Fruit fly (Drosophila melanogaster) whole organism, embryonic: ENCODE results near the gene Syx8.
A peak's percentile ranks its signal among the peaks of the same experiment; 100 is the strongest.

Experiments used
- Aef1 ChIP-seq: fragments of 200-800 bp; sonication (Bioruptor generic); IDR thresholded peaks from 3 replicates; pipeline ENCODE4 v1.3.6; 2022; ENCODE audit warnings: missing biosample characterization, missing genetic modification characterization
- CG10209 ChIP-seq: fragments of 200-800 bp; sonication (Bioruptor generic); optimal IDR thresholded peaks from 3 replicates; lab custom pipeline; 2017; ENCODE audit warnings: missing biosample characterization, mild to moderate bottlenecking, missing genetic modification characterization, missing genetic modification reagents
- CG10267 ChIP-seq: fragments of 200-800 bp; sonication (Bioruptor generic); optimal IDR thresholded peaks from 2 replicates; lab custom pipeline; 2018; ENCODE audit warnings: missing biosample characterization, mild to moderate bottlenecking, missing genetic modification characterization, moderate library complexity
- CG10462 ChIP-seq: fragments of 200-800 bp; sonication (Bioruptor generic); optimal IDR thresholded peaks from 2 replicates; lab custom pipeline; 2016; ENCODE audit warnings: missing biosample characterization, missing genetic modification characterization
- CG10654 ChIP-seq: fragments of 200-800 bp; sonication (Bioruptor generic); optimal IDR thresholded peaks from 2 replicates; lab custom pipeline; 2016; ENCODE audit warnings: missing biosample characterization, missing genetic modification characterization
- CG11085 ChIP-seq: fragments of 200-800 bp; sonication (Bioruptor generic); IDR thresholded peaks from 2 replicates; pipeline ENCODE4 v1.3.6; 2022; ENCODE audit warnings: missing biosample characterization, missing genetic modification characterization
- CG11456 ChIP-seq: fragments of 200-800 bp; sonication (Bioruptor generic); IDR thresholded peaks from 3 replicates; pipeline ENCODE4 v1.3.6; 2022; ENCODE audit warnings: missing biosample characterization, missing genetic modification characterization
- CG11695 ChIP-seq: fragments of 200-800 bp; sonication (Bioruptor generic); IDR thresholded peaks from 3 replicates; pipeline ENCODE4 v1.3.6; 2022; ENCODE audit warnings: missing biosample characterization, missing genetic modification characterization
- CG12155 ChIP-seq: fragments of 200-800 bp; sonication (Bioruptor generic); optimal IDR thresholded peaks from 3 replicates; lab custom pipeline; 2016; ENCODE audit warnings: missing biosample characterization, missing genetic modification characterization
- CG13123 ChIP-seq: fragments of 200-800 bp; sonication (Bioruptor generic); optimal IDR thresholded peaks from 2 replicates; lab custom pipeline; 2016; ENCODE audit warnings: missing biosample characterization, missing genetic modification characterization
- CG13894 ChIP-seq: fragments of 200-800 bp; sonication (Bioruptor generic); optimal IDR thresholded peaks from 3 replicates; lab custom pipeline; 2018; ENCODE audit warnings: missing biosample characterization, mild to moderate bottlenecking, missing genetic modification characterization, moderate library complexity
- CG14965 ChIP-seq: fragments of 200-800 bp; sonication (Bioruptor generic); optimal IDR thresholded peaks from 2 replicates; lab custom pipeline; 2016; ENCODE audit warnings: missing biosample characterization, missing genetic modification characterization, borderline replicate concordance
- CG15011 ChIP-seq: fragments of 200-800 bp; sonication (Bioruptor generic); optimal IDR thresholded peaks from 3 replicates; lab custom pipeline; 2018; ENCODE audit warnings: missing biosample characterization, mild to moderate bottlenecking, missing genetic modification characterization
- CG15073 ChIP-seq: fragments of 200-800 bp; sonication (Bioruptor generic); optimal IDR thresholded peaks from 2 replicates; lab custom pipeline; 2016; ENCODE audit warnings: missing biosample characterization, missing genetic modification characterization
- CG1602 ChIP-seq: fragments of 200-800 bp; sonication (Bioruptor generic); optimal IDR thresholded peaks from 3 replicates; lab custom pipeline; 2016; ENCODE audit warnings: missing biosample characterization, missing genetic modification characterization
- CG17359 ChIP-seq: fragments of 200-800 bp; sonication (Bioruptor generic); optimal IDR thresholded peaks from 3 replicates; lab custom pipeline; 2018; ENCODE audit warnings: missing biosample characterization, mild to moderate bottlenecking, missing genetic modification characterization, moderate library complexity
- CG18262 ChIP-seq: fragments of 200-800 bp; optimal IDR thresholded peaks from 3 replicates; lab custom pipeline; 2019; ENCODE audit warnings: missing biosample characterization, mild to moderate bottlenecking, missing genetic modification characterization, moderate library complexity
- CG18599 ChIP-seq: fragments of 200-800 bp; sonication (Bioruptor generic); optimal IDR thresholded peaks from 3 replicates; lab custom pipeline; 2017; ENCODE audit warnings: missing biosample characterization, missing genetic modification characterization, mild to moderate bottlenecking, moderate library complexity, missing genetic modification reagents
- CG2116 ChIP-seq: fragments of 200-800 bp; sonication (Bioruptor generic); optimal IDR thresholded peaks from 3 replicates; lab custom pipeline; 2018; ENCODE audit warnings: missing biosample characterization, mild to moderate bottlenecking, missing genetic modification characterization
- CG31365 ChIP-seq: fragments of 200-800 bp; sonication (Bioruptor generic); optimal IDR thresholded peaks from 2 replicates; lab custom pipeline; 2018; ENCODE audit warnings: missing biosample characterization, mild to moderate bottlenecking, missing genetic modification characterization
- CG3838 ChIP-seq: fragments of 200-800 bp; sonication (Bioruptor generic); optimal IDR thresholded peaks from 3 replicates; lab custom pipeline; 2016; ENCODE audit warnings: missing biosample characterization, missing genetic modification characterization
- CG3995 ChIP-seq: fragments of 200-800 bp; sonication (Bioruptor generic); optimal IDR thresholded peaks from 3 replicates; lab custom pipeline; 2016; ENCODE audit warnings: missing biosample characterization, missing genetic modification characterization
- CG4328 ChIP-seq: fragments of 200-800 bp; sonication (Bioruptor generic); optimal IDR thresholded peaks from 3 replicates; lab custom pipeline; 2017; ENCODE audit warnings: missing biosample characterization, missing genetic modification reagents, missing genetic modification characterization
- CG7372 ChIP-seq: fragments of 200-800 bp; sonication (Bioruptor generic); IDR thresholded peaks from 2 replicates; pipeline ENCODE4 v1.3.6; 2022; ENCODE audit warnings: missing biosample characterization, missing genetic modification characterization
- CG9609 ChIP-seq: fragments of 200-800 bp; sonication (Bioruptor generic); optimal IDR thresholded peaks from 3 replicates; lab custom pipeline; 2016; ENCODE audit warnings: missing biosample characterization, missing genetic modification characterization
- Chrac-16 ChIP-seq: fragments of 200-800 bp; sonication (Bioruptor generic); optimal IDR thresholded peaks from 3 replicates; lab custom pipeline; 2016; ENCODE audit warnings: missing biosample characterization, missing genetic modification characterization
- D ChIP-seq, 2 experiments: fragments of 200-800 bp in 1 of 2; fragments of >200 bp in 1 of 2; sonication (Bioruptor generic) in 1 of 2; optimal IDR thresholded peaks; 2 replicates in 1 of 2; 3 replicates in 1 of 2; lab custom pipeline; 2017; ENCODE audit warnings: mild to moderate bottlenecking in 1 of 2, missing biosample characterization in 1 of 2, missing genetic modification characterization in 1 of 2, missing genetic modification reagents in 1 of 2
- D19A ChIP-seq: fragments of 200-800 bp; optimal IDR thresholded peaks from 3 replicates; lab custom pipeline; 2019; ENCODE audit warnings: missing biosample characterization, mild to moderate bottlenecking, missing genetic modification characterization, moderate library complexity
- Dref ChIP-seq: fragments of 200-800 bp; sonication (Bioruptor generic); IDR thresholded peaks from 2 replicates; pipeline ENCODE4 v1.3.6; 2022; ENCODE audit warnings: missing biosample characterization, missing genetic modification characterization
- ERR ChIP-seq: fragments of 200-800 bp; sonication (Bioruptor generic); optimal IDR thresholded peaks from 2 replicates; lab custom pipeline; 2016; ENCODE audit warnings: missing biosample characterization, missing genetic modification characterization
- Hr3 ChIP-seq: fragments of 200-800 bp; sonication (Bioruptor generic); optimal IDR thresholded peaks from 3 replicates; lab custom pipeline; 2016; ENCODE audit warnings: missing biosample characterization, missing genetic modification characterization
- MTF-1 ChIP-seq: fragments of 200-800 bp; sonication (Bioruptor generic); optimal IDR thresholded peaks from 2 replicates; lab custom pipeline; 2018; ENCODE audit warnings: missing biosample characterization, mild to moderate bottlenecking, missing genetic modification characterization, borderline replicate concordance
- Sox102F ChIP-seq: fragments of 200-800 bp; sonication (Bioruptor generic); optimal IDR thresholded peaks from 2 replicates; lab custom pipeline; 2018; ENCODE audit warnings: missing biosample characterization, mild to moderate bottlenecking, missing genetic modification characterization, moderate library complexity
- Ssrp ChIP-seq: fragments of 200-800 bp; sonication (Bioruptor generic); optimal IDR thresholded peaks from 2 replicates; lab custom pipeline; 2018; ENCODE audit warnings: missing biosample characterization, mild to moderate bottlenecking, missing genetic modification characterization, moderate library complexity
- TFAM ChIP-seq: fragments of 200-800 bp; sonication (Bioruptor generic); optimal IDR thresholded peaks from 2 replicates; lab custom pipeline; 2017; ENCODE audit warnings: missing biosample characterization, missing genetic modification characterization, inconsistent platforms
- Vsx1 ChIP-seq: fragments of 200-800 bp; sonication (Bioruptor generic); optimal IDR thresholded peaks from 2 replicates; lab custom pipeline; 2017; ENCODE audit warnings: missing biosample characterization, mild to moderate bottlenecking, missing genetic modification characterization, missing genetic modification reagents
- aop ChIP-seq: fragments of 200-800 bp; sonication (Bioruptor generic); IDR thresholded peaks from 2 replicates; pipeline ENCODE4 v1.3.6; 2022; ENCODE audit warnings: missing biosample characterization, missing genetic modification characterization
- ap ChIP-seq: fragments of 200-800 bp; sonication (Bioruptor generic); IDR thresholded peaks from 2 replicates; pipeline ENCODE4 v1.3.6; 2022; ENCODE audit warnings: missing biosample characterization, missing genetic modification characterization
- ara ChIP-seq: fragments of 200-800 bp; sonication (Bioruptor generic); IDR thresholded peaks from 2 replicates; pipeline ENCODE4 v1.3.6; 2022; ENCODE audit warnings: missing biosample characterization, missing genetic modification characterization
- chm ChIP-seq: fragments of 200-800 bp; sonication (Bioruptor generic); IDR thresholded peaks from 2 replicates; pipeline ENCODE4 v1.3.6; 2022; ENCODE audit warnings: missing biosample characterization, missing genetic modification characterization
- gsb-n ChIP-seq: fragments of 200-800 bp; sonication (Bioruptor generic); optimal IDR thresholded peaks from 3 replicates; lab custom pipeline; 2018; ENCODE audit warnings: missing biosample characterization, mild to moderate bottlenecking, missing genetic modification characterization
- gt ChIP-seq: fragments of 200-800 bp; sonication (Bioruptor generic); IDR thresholded peaks from 2 replicates; pipeline ENCODE4 v1.3.6; 2022; ENCODE audit warnings: missing biosample characterization, missing genetic modification characterization
- hth ChIP-seq: fragments of >200 bp; optimal IDR thresholded peaks from 2 replicates; lab custom pipeline; 2017; ENCODE audit warnings: inconsistent platforms
- kni ChIP-seq: fragments of 200-800 bp; sonication (Bioruptor generic); optimal IDR thresholded peaks from 3 replicates; lab custom pipeline; 2017; ENCODE audit warnings: mild to moderate bottlenecking, missing biosample characterization, missing genetic modification reagents, missing genetic modification characterization
- p53 ChIP-seq: fragments of 200-800 bp; sonication (Bioruptor generic); optimal IDR thresholded peaks from 2 replicates; lab custom pipeline; 2016; ENCODE audit warnings: missing biosample characterization, missing genetic modification characterization
- pan ChIP-seq, 4 experiments: fragments of >200 bp in 3 of 4; fragments of 200-800 bp in 1 of 4; sonication (Bioruptor generic) in 1 of 4; optimal IDR thresholded peaks in 3 of 4; IDR thresholded peaks in 1 of 4; 2 replicates each; pipeline versions ENCODE4 v1.3.6 to Lab custom; 2017 to 2022; ENCODE audit warnings: missing biosample characterization in 2 of 4, missing genetic modification characterization in 2 of 4, mixed read lengths in 1 of 4
- repo ChIP-seq: fragments of 200-800 bp; sonication (Bioruptor generic); optimal IDR thresholded peaks from 2 replicates; lab custom pipeline; 2016; ENCODE audit warnings: missing biosample characterization, missing genetic modification characterization
- ro ChIP-seq: fragments of 200-800 bp; sonication (Bioruptor generic); IDR thresholded peaks from 2 replicates; pipeline ENCODE4 v1.3.6; 2022; ENCODE audit warnings: missing biosample characterization, missing genetic modification characterization
- slbo ChIP-seq: fragments of 200-800 bp; sonication (Bioruptor generic); IDR thresholded peaks from 2 replicates; pipeline ENCODE4 v1.3.6; 2022; ENCODE audit warnings: missing biosample characterization, missing genetic modification characterization
- stwl ChIP-seq: fragments of 200-800 bp; sonication (Bioruptor generic); optimal IDR thresholded peaks from 3 replicates; lab custom pipeline; 2018; ENCODE audit warnings: missing biosample characterization, mild to moderate bottlenecking, missing genetic modification characterization, moderate library complexity
- yki ChIP-seq: fragments of >200 bp; optimal IDR thresholded peaks from 3 replicates; lab custom pipeline; 2018

Syx8 gene

DNA sequence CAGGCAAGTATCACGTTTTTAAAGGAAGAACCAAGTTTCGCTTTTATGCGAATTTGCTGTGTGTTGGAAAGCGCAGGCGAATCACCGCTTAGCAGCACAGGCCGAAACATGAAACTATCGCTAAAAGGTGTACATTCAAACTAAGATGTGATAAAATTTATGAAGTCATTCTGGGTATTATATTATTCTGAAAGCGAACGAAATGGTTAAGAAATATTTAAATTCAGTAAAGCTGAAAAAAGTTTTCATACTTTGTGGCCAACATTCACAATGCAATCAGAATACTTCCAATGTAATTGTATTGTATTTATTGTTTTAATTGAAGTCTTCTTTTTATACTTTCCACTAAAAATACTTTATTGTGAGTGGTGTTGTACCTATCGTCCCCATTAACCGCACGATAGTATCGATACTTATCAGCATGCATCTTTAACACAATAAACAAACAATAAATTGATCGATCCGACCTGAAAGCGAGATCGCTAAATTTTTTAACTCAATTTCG lies 5.6 kb downstream of the Syx8 start, which contains the start of gene Smn (continued):
- peak; percentile 69 for TF ChIP-seq CG18599 (GFP tag; lab: Kevin White, UChicago)
- no peak for TF ChIP-seq Aef1 (GFP tag; lab: Robert Waterston, UW)
- TF ChIP-seq yki = no peak
- TF ChIP-seq CG18262 = peak; percentile 36
- peak; percentile 55 for TF ChIP-seq slbo (GFP tag; lab: Robert Waterston, UW)
- TF ChIP-seq CG15073 (GFP tag; lab: Kevin White, UChicago) = no peak
- no peak for TF ChIP-seq aop (GFP tag; lab: Robert Waterston, UW)
- TF ChIP-seq CG13894 = peak; percentile 27
- no peak for TF ChIP-seq p53
- TF ChIP-seq CG10462 (GFP tag; lab: Kevin White, UChicago) = no peak
- no peak for TF ChIP-seq CG11085 (GFP tag; lab: Robert Waterston, UW)
- TF ChIP-seq Hr3 (GFP tag; lab: Kevin White, UChicago) = peak; percentile 52
- TF ChIP-seq Sox102F (GFP tag; lab: Kevin White, UChicago) = no peak
- TF ChIP-seq CG7372 = no peak
- no peak for TF ChIP-seq Ssrp
- no peak for TF ChIP-seq CG11456
- TF ChIP-seq gsb-n = no peak
- peak; percentile 35 for TF ChIP-seq kni (GFP tag; lab: Kevin White, UChicago)
- TF ChIP-seq ara (GFP tag; lab: Robert Waterston, UW) = no peak
- TF ChIP-seq CG3838 (GFP tag; lab: Kevin White, UChicago) = no peak
- TF ChIP-seq CG9609 (GFP tag; lab: Kevin White, UChicago) = peak; percentile 36
- peak; percentile 65 for TF ChIP-seq Dref (GFP tag; lab: Robert Waterston, UW)
- TF ChIP-seq CG2116 (GFP tag; lab: Kevin White, UChicago) = peak; percentile 97
- TF ChIP-seq MTF-1 (GFP tag; lab: Kevin White, UChicago) = no peak
- no peak for TF ChIP-seq D (optimal IDR thresholded peaks at IDR 0.05; lab: Kevin White, UChicago)
- no peak for TF ChIP-seq D (GFP tag; optimal IDR thresholded peaks at IDR 0.05; lab: Kevin White, UChicago)
- TF ChIP-seq CG10209 (GFP tag; lab: Kevin White, UChicago) = peak; percentile 24
- no peak for TF ChIP-seq hth (lab: Kevin White, UChicago)
- no peak for TF ChIP-seq ro
- TF ChIP-seq CG10654 (GFP tag; lab: Kevin White, UChicago) = peak; percentile 39
- TF ChIP-seq D19A = peak; percentile 28
- no peak for TF ChIP-seq ap (GFP tag; lab: Robert Waterston, UW)
- TF ChIP-seq repo (GFP tag; lab: Kevin White, UChicago) = no peak
- TF ChIP-seq chm (GFP tag; lab: Robert Waterston, UW) = no peak
- peak; percentile 85 for TF ChIP-seq CG10267 (tag; lab: Kevin White, UChicago)
- peak; percentile 79 for TF ChIP-seq CG3995 (GFP tag; lab: Kevin White, UChicago)
- no peak for TF ChIP-seq CG31365 (tag; lab: Kevin White, UChicago)
- TF ChIP-seq CG15011 = no peak
- TF ChIP-seq CG17359 = peak; percentile 19
- TF ChIP-seq CG13123 (GFP tag; lab: Kevin White, UChicago) = no peak
- peak; percentile 69 for TF ChIP-seq stwl
- no peak for TF ChIP-seq Vsx1 (GFP tag; lab: Kevin White, UChicago)
- TF ChIP-seq Chrac-16 = peak; percentile 53
- peak; percentile 60 for TF ChIP-seq CG12155
- TF ChIP-seq CG1602 = peak; percentile 33
- TF ChIP-seq pan (optimal IDR thresholded peaks at IDR 0.05; lab: Kevin White, UChicago) = no peak
- TF ChIP-seq pan (GFP tag; optimal IDR thresholded peaks at IDR 0.05 in 1 of 2, IDR thresholded peaks at IDR 0.05 in 1 of 2) = no peak
- TF ChIP-seq CG14965 (GFP tag; lab: Kevin White, UChicago) = no peak
- TF ChIP-seq ERR (GFP tag; lab: Kevin White, UChicago) = no peak
- TF ChIP-seq CG11695 (GFP tag; lab: Robert Waterston, UW) = no peak
- TF ChIP-seq CG4328 (GFP tag; lab: Kevin White, UChicago) = peak; percentile 27
- no peak for TF ChIP-seq TFAM (GFP tag; lab: Kevin White, UChicago)
- no peak for TF ChIP-seq gt (GFP tag; lab: Robert Waterston, UW)
